Fruit fly (Drosophila melanogaster): ENCODE results near the gene ppk14.

ppk14 gene

dm6 chr2L:6339010-6339897, 15.5 kb upstream of the ppk14 start:
- TF ChIP-seq chinmo (GFP tag; IDR thresholded peaks at IDR 0.05; ENCODE audit: partially characterized antibody) (peak; percentile 93), CG7556 (GFP tag; optimal IDR thresholded peaks at IDR 0.05) (peak; percentile 22), CG9932 (GFP tag; IDR thresholded peaks at IDR 0.05) (peak; percentile 37; the same call in 1 of the 2 replicates), CG2116 (GFP tag; optimal IDR thresholded peaks at IDR 0.05) (no peak), CG16815 (GFP tag; optimal IDR thresholded peaks at IDR 0.05) (no peak), CG12155 (GFP tag; optimal IDR thresholded peaks at IDR 0.05) (peak; percentile 63), fd64A (GFP tag; optimal IDR thresholded peaks at IDR 0.05) (no peak), Antp (GFP tag; optimal IDR thresholded peaks at IDR 0.05) (peak; percentile 34), Side (GFP tag; optimal IDR thresholded peaks at IDR 0.05) (peak; percentile 4), Dref (GFP tag; IDR thresholded peaks at IDR 0.05) (no peak), Lim3 (GFP tag; IDR thresholded peaks at IDR 0.05) (no peak), Sin3A (optimal IDR thresholded peaks at IDR 0.05) (no peak), Sox100B (GFP tag; optimal IDR thresholded peaks at IDR 0.05) (no peak), cas (GFP tag; IDR thresholded peaks at IDR 0.05) (peak; percentile 26; the same call in 1 of the 2 replicates), schlank (tag; optimal IDR thresholded peaks at IDR 0.05) (peak; percentile 42), fd102C (GFP tag; optimal IDR thresholded peaks at IDR 0.05) (no peak), kay (GFP tag; optimal IDR thresholded peaks at IDR 0.05) (no peak), ewg (GFP tag; optimal IDR thresholded peaks at IDR 0.05) (no peak), aop (GFP tag; IDR thresholded peaks at IDR 0.05) (no peak), hbn (GFP tag; IDR thresholded peaks at IDR 0.05; ENCODE audit: partially characterized antibody) (peak; percentile 19; the same call in 1 of the 2 replicates), usp (GFP tag; optimal IDR thresholded peaks at IDR 0.05) (no peak), CG7987 (GFP tag; optimal IDR thresholded peaks at IDR 0.05) (no peak), sug (tag; optimal IDR thresholded peaks at IDR 0.05) (no peak), slp2 (GFP tag; optimal IDR thresholded peaks at IDR 0.05) (peak; percentile 10), slou (GFP tag; optimal IDR thresholded peaks at IDR 0.05) (no peak), CG1832 (GFP tag; optimal IDR thresholded peaks at IDR 0.05) (peak; percentile 96), CG13287 (GFP tag; IDR thresholded peaks at IDR 0.05; ENCODE audit: partially characterized antibody) (no peak; the same call in 1 of the 2 replicates), gcm2 (GFP tag; optimal IDR thresholded peaks at IDR 0.05) (no peak), Tbp (GFP tag; optimal IDR thresholded peaks at IDR 0.05) (no peak), nerfin-2 (GFP tag; IDR thresholded peaks at IDR 0.05; ENCODE audit: partially characterized antibody) (no peak), CG4404 (GFP tag; IDR thresholded peaks at IDR 0.05) (no peak), CG6689 (GFP tag; IDR thresholded peaks at IDR 0.05) (peak; percentile 43; the same call in 1 of the 2 replicates), CG2889 (GFP tag; IDR thresholded peaks at IDR 0.05) (0 out of 3 replicates have a peak, but pooled peaks have one; percentile 5), esg (GFP tag; conservative IDR thresholded peaks at IDR 0.05) (no peak), fd96Cb (tag; optimal IDR thresholded peaks at IDR 0.05) (peak; percentile 41), Hsf (GFP tag; optimal IDR thresholded peaks at IDR 0.05) (peak; percentile 32), CG17385 (GFP tag; optimal IDR thresholded peaks at IDR 0.05) (peak; percentile 32), repo (GFP tag; optimal IDR thresholded peaks at IDR 0.05) (peak; percentile 38), CG12942 (GFP tag; optimal IDR thresholded peaks at IDR 0.05) (no peak), CG18476 (GFP tag; optimal IDR thresholded peaks at IDR 0.05) (peak; percentile 25), insv (GFP tag; optimal IDR thresholded peaks at IDR 0.05) (no peak), CG2199 (GFP tag; IDR thresholded peaks at IDR 0.05) (peak; percentile 75; the same call in 2 of the 3 replicates), inv (GFP tag; IDR thresholded peaks at IDR 0.05; ENCODE audit: partially characterized antibody) (0 out of 2 replicates have a peak, but pooled peaks have one; percentile 8), da (GFP tag; optimal IDR thresholded peaks at IDR 0.05) (no peak), dmrt11E (tag; optimal IDR thresholded peaks at IDR 0.05) (peak; percentile 42), Fer1 (GFP tag; optimal IDR thresholded peaks at IDR 0.05) (peak; percentile 14), ftz-f1 (GFP tag; optimal IDR thresholded peaks at IDR 0.05) (peak; percentile 96), CG13775 (GFP tag; optimal IDR thresholded peaks at IDR 0.05) (no peak), grn (GFP tag; optimal IDR thresholded peaks at IDR 0.05) (peak; percentile 67)
